Fruit fly (Drosophila melanogaster) whole organism, embryonic: ENCODE measurements around the gene Lasp.

ENCODE experiments used
- CG1602 ChIP-seq: fragments of 200-800 bp; sonication (Bioruptor generic); optimal IDR thresholded peaks from 3 replicates; lab custom pipeline; 2016; ENCODE audit warnings: missing biosample characterization, missing genetic modification characterization
- CG17612 ChIP-seq: fragments of 200-800 bp; sonication (Bioruptor generic); IDR thresholded peaks from 2 replicates; pipeline ENCODE4 v1.3.6; 2022; ENCODE audit warnings: missing biosample characterization, missing genetic modification characterization
- CG4820 ChIP-seq: fragments of 200-800 bp; sonication (Bioruptor generic); optimal IDR thresholded peaks from 3 replicates; lab custom pipeline; 2016; ENCODE audit warnings: missing biosample characterization, missing genetic modification characterization
- CG7556 ChIP-seq: fragments of 200-800 bp; sonication (Bioruptor generic); optimal IDR thresholded peaks from 2 replicates; lab custom pipeline; 2017; ENCODE audit warnings: missing biosample characterization, mild to moderate bottlenecking, missing genetic modification characterization
- CG7745 ChIP-seq: fragments of 200-800 bp; sonication (Bioruptor generic); optimal IDR thresholded peaks from 2 replicates; lab custom pipeline; 2018; ENCODE audit warnings: missing biosample characterization, mild to moderate bottlenecking, missing genetic modification characterization, moderate library complexity
- CG9932 ChIP-seq: fragments of 200-800 bp; sonication (Bioruptor generic); IDR thresholded peaks from 2 replicates; pipeline ENCODE4 v1.3.6; 2022; ENCODE audit warnings: missing biosample characterization, missing genetic modification characterization
- Mes4 ChIP-seq: fragments of 200-800 bp; sonication (Bioruptor generic); optimal IDR thresholded peaks from 2 replicates; lab custom pipeline; 2016; ENCODE audit warnings: missing biosample characterization, missing genetic modification characterization
- Oli ChIP-seq: fragments of 200-800 bp; sonication (Bioruptor generic); optimal IDR thresholded peaks from 2 replicates; lab custom pipeline; 2018; ENCODE audit warnings: missing biosample characterization, mild to moderate bottlenecking, missing genetic modification characterization, moderate library complexity
- Taf1 ChIP-seq: fragments of 200-800 bp; sonication (Bioruptor generic); IDR thresholded peaks from 2 replicates; pipeline ENCODE4 v1.3.6; 2022; ENCODE audit warnings: missing biosample characterization, missing genetic modification characterization
- Vsx1 ChIP-seq: fragments of 200-800 bp; sonication (Bioruptor generic); optimal IDR thresholded peaks from 2 replicates; lab custom pipeline; 2017; ENCODE audit warnings: missing biosample characterization, mild to moderate bottlenecking, missing genetic modification characterization, missing genetic modification reagents
- hb ChIP-seq: fragments of 200-800 bp; sonication (Bioruptor generic); IDR thresholded peaks from 3 replicates; pipeline ENCODE4 v1.3.6; 2022; ENCODE audit warnings: missing biosample characterization, missing genetic modification characterization; ENCODE audit not compliant: partially characterized antibody
- pan ChIP-seq, 4 experiments: fragments of >200 bp in 3 of 4; fragments of 200-800 bp in 1 of 4; sonication (Bioruptor generic) in 1 of 4; optimal IDR thresholded peaks in 3 of 4; IDR thresholded peaks in 1 of 4; 2 replicates each; pipeline versions ENCODE4 v1.3.6 to Lab custom; 2017 to 2022; ENCODE audit warnings: missing biosample characterization in 2 of 4, missing genetic modification characterization in 2 of 4, mixed read lengths in 1 of 4
- vfl ChIP-seq: fragments of 200-800 bp; sonication (Bioruptor generic); optimal IDR thresholded peaks from 2 replicates; lab custom pipeline; 2016; ENCODE audit warnings: missing biosample characterization, missing genetic modification characterization

dm6 chr3L:16713446-16714192 is 2.1 kb upstream of the Lasp start:
- no peak for TF ChIP-seq Taf1 (GFP tag; lab: Robert Waterston, UW)
- peak; percentile 60; the same call in 1 of the 3 replicates for TF ChIP-seq hb (GFP tag; lab: Robert Waterston, UW)
- no peak for TF ChIP-seq Oli (tag; lab: Kevin White, UChicago)
- no peak for TF ChIP-seq CG7556 (GFP tag; lab: Kevin White, UChicago)
- TF ChIP-seq CG9932 (GFP tag; lab: Robert Waterston, UW) = no peak; the same call in 1 of the 2 replicates
- TF ChIP-seq pan (optimal IDR thresholded peaks at IDR 0.05; lab: Kevin White, UChicago) = no peak
- TF ChIP-seq pan (GFP tag; optimal IDR thresholded peaks at IDR 0.05 in 1 of 2, IDR thresholded peaks at IDR 0.05 in 1 of 2) = no peak
- TF ChIP-seq CG7745 = no peak
- no peak for TF ChIP-seq CG4820 (GFP tag; lab: Kevin White, UChicago)
- TF ChIP-seq vfl (GFP tag; lab: Kevin White, UChicago) = no peak
- no peak for TF ChIP-seq Vsx1 (GFP tag; lab: Kevin White, UChicago)
- no peak for TF ChIP-seq CG17612
- TF ChIP-seq Mes4 = no peak
- no peak for TF ChIP-seq CG1602 (GFP tag; lab: Kevin White, UChicago)
